Worm (Caenorhabditis elegans): ENCODE data around the gene W06F12.2.

DNA sequence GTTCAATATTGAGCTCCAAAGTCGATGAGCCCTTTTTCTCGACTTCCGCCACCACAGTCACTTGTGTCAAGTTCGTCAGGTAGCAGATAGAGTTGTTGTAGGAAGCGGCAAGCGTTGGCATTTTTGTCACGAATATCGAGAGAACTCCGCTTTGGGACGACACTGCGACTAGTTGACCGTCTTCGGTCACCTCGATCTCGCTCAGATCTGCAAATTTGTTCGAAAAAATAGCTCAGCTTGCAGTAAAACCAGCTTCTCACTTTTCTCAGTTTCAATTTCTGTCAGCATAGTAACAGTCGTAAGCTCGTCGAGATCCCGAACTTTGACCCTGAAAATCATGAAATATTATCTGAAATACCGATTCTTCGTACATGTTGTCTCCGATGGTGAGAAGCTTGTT is 47.3 kb downstream of the W06F12.2 start:
- TF ChIP-seq nfya-1 (tag; optimal IDR thresholded peaks at IDR 0.05; ENCODE audit: borderline replicate concordance, insufficient read depth) (no peak), T26A5.8 (tag; optimal IDR thresholded peaks at IDR 0.05) (no peak)
